Worm (Caenorhabditis elegans) whole organism, L3 larva: ENCODE measurements around the gene Y43C5A.4.

ENCODE experiments used
- ZK546.5 ChIP-seq: sonication (generic microtip); optimal IDR thresholded peaks from 2 replicates; lab custom pipeline; 2017; ENCODE audit warnings: missing biosample characterization, missing genetic modification characterization
- aly-2 ChIP-seq: fragments of 150-350 bp; optimal IDR thresholded peaks from 2 replicates; lab custom pipeline; 2014; ENCODE audit warnings: missing biosample characterization, missing genetic modification characterization
- ceh-16 ChIP-seq: sonication (generic microtip); optimal IDR thresholded peaks from 2 replicates; lab custom pipeline; 2017; ENCODE audit warnings: missing biosample characterization, missing genetic modification characterization
- ceh-82 ChIP-seq: fragments of 150-350 bp; optimal IDR thresholded peaks from 2 replicates; lab custom pipeline; 2014; ENCODE audit warnings: missing biosample characterization, missing genetic modification characterization
- ceh-9 ChIP-seq: sonication (generic microtip); optimal IDR thresholded peaks from 2 replicates; lab custom pipeline; 2018; ENCODE audit warnings: missing biosample characterization, missing genetic modification characterization
- daf-12 ChIP-seq: fragments of 150-350 bp; optimal IDR thresholded peaks from 2 replicates; lab custom pipeline; 2014; ENCODE audit warnings: missing biosample characterization, missing genetic modification reagents, missing genetic modification characterization
- egl-27 ChIP-seq: sonication (generic microtip); optimal IDR thresholded peaks from 4 replicates; lab custom pipeline; 2017; ENCODE audit warnings: missing biosample characterization, missing genetic modification reagents, missing genetic modification characterization
- egl-5 ChIP-seq: fragments of 150-350 bp; optimal IDR thresholded peaks from 2 replicates; lab custom pipeline; 2017; ENCODE audit warnings: missing biosample characterization, missing genetic modification reagents, missing genetic modification characterization, inconsistent platforms
- fkh-10 ChIP-seq: sonication (generic microtip); optimal IDR thresholded peaks from 2 replicates; lab custom pipeline; 2017; ENCODE audit warnings: missing biosample characterization, missing genetic modification reagents, missing genetic modification characterization
- fos-1 ChIP-seq: fragments of 150-350 bp; optimal IDR thresholded peaks from 2 replicates; lab custom pipeline; 2014; ENCODE audit warnings: missing biosample characterization, missing genetic modification characterization
- jun-1 ChIP-seq: fragments of 150-350 bp; optimal IDR thresholded peaks from 2 replicates; lab custom pipeline; 2014; ENCODE audit warnings: missing biosample characterization, missing genetic modification reagents, missing genetic modification characterization
- lin-15B ChIP-seq: fragments of 150-350 bp; optimal IDR thresholded peaks from 2 replicates; lab custom pipeline; 2014; ENCODE audit warnings: missing biosample characterization, missing genetic modification characterization
- lin-39 ChIP-seq: fragments of 150-350 bp; optimal IDR thresholded peaks from 2 replicates; lab custom pipeline; 2018; ENCODE audit warnings: missing biosample characterization, missing genetic modification reagents, missing genetic modification characterization
- lsy-12 ChIP-seq: sonication (generic microtip); optimal IDR thresholded peaks from 2 replicates; lab custom pipeline; 2016; ENCODE audit warnings: mild to moderate bottlenecking, missing genetic modification characterization, missing compliant biosample characterization
- mdl-1 ChIP-seq: fragments of 150-350 bp; optimal IDR thresholded peaks from 2 replicates; lab custom pipeline; 2014; ENCODE audit warnings: missing biosample characterization, missing genetic modification characterization
- mml-1 ChIP-seq: fragments of 150-350 bp; sonication (generic microtip); optimal IDR thresholded peaks from 3 replicates; lab custom pipeline; 2014; ENCODE audit warnings: missing biosample characterization, missing genetic modification characterization
- nhr-11 ChIP-seq: fragments of 150-350 bp; optimal IDR thresholded peaks from 2 replicates; lab custom pipeline; 2014; ENCODE audit warnings: missing biosample characterization, missing genetic modification characterization
- nhr-23 ChIP-seq: fragments of 150-350 bp; optimal IDR thresholded peaks from 2 replicates; lab custom pipeline; 2014; ENCODE audit warnings: missing biosample characterization, missing genetic modification reagents, missing genetic modification characterization
- nhr-237 ChIP-seq: fragments of 150-350 bp; optimal IDR thresholded peaks from 2 replicates; lab custom pipeline; 2014; ENCODE audit warnings: missing biosample characterization, missing genetic modification characterization
- nhr-25 ChIP-seq: sonication (generic microtip); optimal IDR thresholded peaks from 2 replicates; lab custom pipeline; 2017; ENCODE audit warnings: missing biosample characterization, missing genetic modification characterization
- nhr-43 ChIP-seq: sonication (generic microtip); optimal IDR thresholded peaks from 2 replicates; lab custom pipeline; 2016; ENCODE audit warnings: mild to moderate bottlenecking, missing genetic modification characterization, missing compliant biosample characterization; ENCODE audit not compliant: poor library complexity, severe bottlenecking
- nhr-76 ChIP-seq: fragments of 150-350 bp; sonication (generic microtip); optimal IDR thresholded peaks from 5 replicates; lab custom pipeline; 2014; ENCODE audit warnings: missing biosample characterization, missing genetic modification characterization
- nhr-77 ChIP-seq: fragments of 150-350 bp; optimal IDR thresholded peaks from 2 replicates; lab custom pipeline; 2014; ENCODE audit warnings: missing biosample characterization, missing genetic modification characterization
- sea-2 ChIP-seq: fragments of 150-350 bp; sonication (generic microtip); optimal IDR thresholded peaks from 4 replicates; lab custom pipeline; 2014; ENCODE audit warnings: missing biosample characterization, missing genetic modification reagents, missing genetic modification characterization
- skn-1 ChIP-seq: fragments of 150-350 bp; optimal IDR thresholded peaks from 2 replicates; lab custom pipeline; 2014; ENCODE audit warnings: missing biosample characterization, missing genetic modification characterization
- snpc-4 ChIP-seq: fragments of 150-350 bp; optimal IDR thresholded peaks from 2 replicates; lab custom pipeline; 2014; ENCODE audit warnings: missing biosample characterization, missing genetic modification characterization
- tbx-2 ChIP-seq: sonication (generic microtip); optimal IDR thresholded peaks from 2 replicates; lab custom pipeline; 2016; ENCODE audit warnings: mild to moderate bottlenecking, missing genetic modification characterization, missing compliant biosample characterization
- unc-62 ChIP-seq: fragments of 150-350 bp; sonication (generic microtip); optimal IDR thresholded peaks from 4 replicates; lab custom pipeline; 2014; ENCODE audit warnings: missing biosample characterization, missing genetic modification reagents, missing genetic modification characterization
- zag-1 ChIP-seq: fragments of 150-350 bp; optimal IDR thresholded peaks from 2 replicates; lab custom pipeline; 2014; ENCODE audit warnings: missing biosample characterization, missing genetic modification characterization
- ztf-11 ChIP-seq: fragments of 150-350 bp; optimal IDR thresholded peaks from 2 replicates; lab custom pipeline; 2014; ENCODE audit warnings: missing biosample characterization, missing genetic modification characterization
- ztf-4 ChIP-seq: fragments of 150-350 bp; optimal IDR thresholded peaks from 2 replicates; lab custom pipeline; 2014; ENCODE audit warnings: missing biosample characterization, missing genetic modification characterization

Gene Y43C5A.4

ce11 chrIV:10285328-10285727, 7.5 kb downstream of the Y43C5A.4 start:
- no peak for TF ChIP-seq fos-1 (tag; lab: Kevin White, UChicago)
- TF ChIP-seq ceh-9 (tag; lab: Kevin White, UChicago): no peak
- TF ChIP-seq nhr-77 (tag; lab: Kevin White, UChicago): no peak
- no peak for TF ChIP-seq skn-1 (tag; lab: Kevin White, UChicago)
- TF ChIP-seq unc-62 (GFP tag; lab: Kevin White, UChicago): no peak
- no peak for TF ChIP-seq nhr-43 (tag; lab: Kevin White, UChicago)
- no peak for TF ChIP-seq ztf-11 (tag; lab: Kevin White, UChicago)

ce11 chrIV:10286655-10287054, 8.8 kb downstream of the Y43C5A.4 start, which contains the start of gene ebax-1:
Gene ebax-1, plus strand, starts transcription at chrIV:10286955.
- no peak for TF ChIP-seq mml-1 (tag; lab: Kevin White, UChicago)
- no peak for TF ChIP-seq ceh-82
- TF ChIP-seq skn-1 (tag; lab: Kevin White, UChicago): no peak
- no peak for TF ChIP-seq sea-2 (GFP tag; lab: Kevin White, UChicago)
- no peak for TF ChIP-seq snpc-4 (tag; lab: Kevin White, UChicago)
- no peak for TF ChIP-seq lin-39 (tag; lab: Kevin White, UChicago)
- no peak for TF ChIP-seq nhr-237 (tag; lab: Kevin White, UChicago)
- no peak for TF ChIP-seq jun-1 (tag; lab: Kevin White, UChicago)
- no peak for TF ChIP-seq ztf-11 (tag; lab: Kevin White, UChicago)
- no peak for TF ChIP-seq fkh-10 (GFP tag; lab: Kevin White, UChicago)
- TF ChIP-seq unc-62 (GFP tag; lab: Kevin White, UChicago): no peak
- no peak for TF ChIP-seq ztf-4 (tag; lab: Kevin White, UChicago)

- no peak for TF ChIP-seq nhr-25 (tag; lab: Kevin White, UChicago)
- no peak for TF ChIP-seq nhr-23 (tag; lab: Kevin White, UChicago)
- TF ChIP-seq nhr-76 (tag; lab: Kevin White, UChicago): no peak
Observed at ce11 chrIV:10288575-10288974, 10.8 kb downstream of the Y43C5A.4 start.

ce11 chrIV:10294030-10294429, 16.2 kb downstream of the Y43C5A.4 start, which contains the start of gene R09E10.6:
Gene R09E10.6, minus strand, starts transcription at chrIV:10294130.
- TF ChIP-seq mdl-1 (tag; lab: Kevin White, UChicago) (no peak), ceh-9 (tag; lab: Kevin White, UChicago) (no peak), nhr-25 (tag; lab: Kevin White, UChicago) (no peak)

- TF ChIP-seq nhr-23 (tag; lab: Kevin White, UChicago) (peak; percentile 2), lin-39 (tag; lab: Kevin White, UChicago) (no peak), nhr-43 (tag; lab: Kevin White, UChicago) (peak; percentile 71), nhr-25 (tag; lab: Kevin White, UChicago) (peak; percentile 79), egl-5 (tag; lab: Kevin White, UChicago) (no peak), aly-2 (tag; lab: Kevin White, UChicago) (no peak)
Observed at ce11 chrIV:10295084-10295483, 17.3 kb downstream of the Y43C5A.4 start, which contains the start of gene R09E10.13. Gene R09E10.13, minus strand, starts transcription at chrIV:10295144.

ce11 chrIV:10296036-10296435, 18.2 kb downstream of the Y43C5A.4 start:
- no peak for TF ChIP-seq nhr-237 (tag; lab: Kevin White, UChicago)
- TF ChIP-seq aly-2 (tag; lab: Kevin White, UChicago): no peak
- TF ChIP-seq tbx-2: no peak
- no peak for TF ChIP-seq egl-5 (tag; lab: Kevin White, UChicago)
- TF ChIP-seq nhr-11 (tag; lab: Kevin White, UChicago): no peak
- TF ChIP-seq zag-1 (tag; lab: Kevin White, UChicago): no peak
- TF ChIP-seq nhr-25 (tag; lab: Kevin White, UChicago): no peak
- TF ChIP-seq nhr-43 (tag; lab: Kevin White, UChicago): no peak
- TF ChIP-seq egl-27: no peak
- no peak for TF ChIP-seq daf-12 (tag; lab: Kevin White, UChicago)
- no peak for TF ChIP-seq ZK546.5 (tag; lab: Kevin White, UChicago)
- TF ChIP-seq sea-2 (GFP tag; lab: Kevin White, UChicago): no peak
- no peak for TF ChIP-seq lsy-12
- TF ChIP-seq ceh-9 (tag; lab: Kevin White, UChicago): no peak
- no peak for TF ChIP-seq lin-15B (tag; lab: Kevin White, UChicago)
- no peak for TF ChIP-seq ceh-16 (tag; lab: Kevin White, UChicago)
